Fruit fly (Drosophila melanogaster) whole organism, embryonic: Measurements from ENCODE around the gene CG6195.

Experiments
- Atf3 ChIP-seq: fragments of 200-800 bp; sonication (Bioruptor generic); optimal IDR thresholded peaks from 3 replicates; lab custom pipeline; 2016; ENCODE audit warnings: missing biosample characterization, missing genetic modification characterization
- B-H2 ChIP-seq: fragments of 200-800 bp; sonication (Bioruptor generic); optimal IDR thresholded peaks from 2 replicates; lab custom pipeline; 2018; ENCODE audit warnings: missing biosample characterization, mild to moderate bottlenecking, missing genetic modification characterization
- CG1024 ChIP-seq: fragments of 200-800 bp; sonication (Bioruptor generic); IDR thresholded peaks from 2 replicates; pipeline ENCODE4 v1.3.6; 2022; ENCODE audit warnings: missing biosample characterization, missing genetic modification characterization
- CG12236 ChIP-seq: fragments of 200-800 bp; sonication (Bioruptor generic); optimal IDR thresholded peaks from 2 replicates; lab custom pipeline; 2016; ENCODE audit warnings: missing biosample characterization, missing genetic modification characterization
- CG13296 ChIP-seq: fragments of 200-800 bp; sonication (Bioruptor generic); optimal IDR thresholded peaks from 3 replicates; lab custom pipeline; 2018; ENCODE audit warnings: missing biosample characterization, mild to moderate bottlenecking, missing genetic modification characterization
- CG14050 ChIP-seq: fragments of 200-800 bp; sonication (Bioruptor generic); IDR thresholded peaks from 3 replicates; pipeline ENCODE4 v1.3.6; 2022; ENCODE audit warnings: missing biosample characterization, missing genetic modification characterization
- CG17186 ChIP-seq: fragments of 200-800 bp; sonication (Bioruptor generic); optimal IDR thresholded peaks from 3 replicates; lab custom pipeline; 2017; ENCODE audit warnings: missing biosample characterization, missing genetic modification reagents, missing genetic modification characterization
- CG18764 ChIP-seq: fragments of 200-800 bp; sonication (Bioruptor generic); optimal IDR thresholded peaks from 3 replicates; lab custom pipeline; 2016; ENCODE audit warnings: missing biosample characterization, missing genetic modification characterization
- CG2889 ChIP-seq: fragments of 200-800 bp; sonication (Bioruptor generic); IDR thresholded peaks from 3 replicates; pipeline ENCODE4 v1.3.6; 2022; ENCODE audit warnings: missing biosample characterization, missing genetic modification characterization
- CG34422 ChIP-seq: fragments of 200-800 bp; sonication (Bioruptor generic); IDR thresholded peaks from 3 replicates; pipeline ENCODE4 v1.3.6; 2022; ENCODE audit warnings: missing biosample characterization, missing genetic modification characterization
- CG3838 ChIP-seq: fragments of 200-800 bp; sonication (Bioruptor generic); optimal IDR thresholded peaks from 3 replicates; lab custom pipeline; 2016; ENCODE audit warnings: missing biosample characterization, missing genetic modification characterization
- CG4404 ChIP-seq: fragments of 200-800 bp; sonication (Bioruptor generic); IDR thresholded peaks from 2 replicates; pipeline ENCODE4 v1.3.6; 2022; ENCODE audit warnings: missing biosample characterization, missing genetic modification characterization
- CG7839 ChIP-seq: fragments of 200-800 bp; sonication (Bioruptor generic); optimal IDR thresholded peaks from 3 replicates; lab custom pipeline; 2018; ENCODE audit warnings: missing biosample characterization, mild to moderate bottlenecking, missing genetic modification characterization, moderate library complexity
- CG7987 ChIP-seq: fragments of 200-800 bp; sonication (Bioruptor generic); optimal IDR thresholded peaks from 2 replicates; lab custom pipeline; 2018; ENCODE audit warnings: missing biosample characterization, mild to moderate bottlenecking, missing genetic modification characterization, moderate library complexity
- CG8281 ChIP-seq: fragments of 200-800 bp; sonication (Bioruptor generic); optimal IDR thresholded peaks from 2 replicates; lab custom pipeline; 2018; ENCODE audit warnings: missing biosample characterization, mild to moderate bottlenecking, missing genetic modification characterization, moderate library complexity
- CG9437 ChIP-seq: fragments of 200-800 bp; sonication (Bioruptor generic); optimal IDR thresholded peaks from 2 replicates; lab custom pipeline; 2018; ENCODE audit warnings: missing biosample characterization, mild to moderate bottlenecking, missing genetic modification characterization
- D19A ChIP-seq: fragments of 200-800 bp; optimal IDR thresholded peaks from 3 replicates; lab custom pipeline; 2019; ENCODE audit warnings: missing biosample characterization, mild to moderate bottlenecking, missing genetic modification characterization, moderate library complexity
- Doc3 ChIP-seq: fragments of 200-800 bp; sonication (Bioruptor generic); IDR thresholded peaks from 3 replicates; pipeline ENCODE4 v1.3.6; 2022; ENCODE audit warnings: missing biosample characterization, missing genetic modification characterization; ENCODE audit not compliant: partially characterized antibody
- Dp ChIP-seq: fragments of 200-800 bp; sonication (Bioruptor generic); optimal IDR thresholded peaks from 2 replicates; lab custom pipeline; 2018; ENCODE audit warnings: missing biosample characterization, mild to moderate bottlenecking, missing genetic modification characterization, moderate library complexity
- GATAe ChIP-seq: fragments of 200-800 bp; sonication (Bioruptor generic); conservative IDR thresholded peaks from 2 replicates; pipeline ENCODE4 v1.3.6; 2022; ENCODE audit warnings: missing biosample characterization, missing genetic modification characterization
- H2.0 ChIP-seq: fragments of 200-800 bp; sonication (Bioruptor generic); IDR thresholded peaks from 2 replicates; pipeline ENCODE4 v1.3.6; 2022; ENCODE audit warnings: missing biosample characterization, missing genetic modification characterization
- Hmr ChIP-seq: fragments of 200-800 bp; sonication (Bioruptor generic); optimal IDR thresholded peaks from 3 replicates; lab custom pipeline; 2017; ENCODE audit warnings: mild to moderate bottlenecking, missing biosample characterization, missing genetic modification reagents, missing genetic modification characterization
- Hr39 ChIP-seq: fragments of >200 bp; optimal IDR thresholded peaks from 2 replicates; lab custom pipeline; 2017
- Kr ChIP-seq: fragments of 200-800 bp; sonication (Bioruptor generic); optimal IDR thresholded peaks from 2 replicates; lab custom pipeline; 2017; ENCODE audit warnings: missing biosample characterization, mild to moderate bottlenecking, missing genetic modification characterization
- Lpt ChIP-seq: fragments of >200 bp; optimal IDR thresholded peaks from 2 replicates; lab custom pipeline; 2018; ENCODE audit warnings: missing biosample characterization, missing genetic modification characterization
- NfI ChIP-seq: fragments of 200-800 bp; sonication (Bioruptor generic); optimal IDR thresholded peaks from 3 replicates; lab custom pipeline; 2018; ENCODE audit warnings: missing biosample characterization, mild to moderate bottlenecking, missing genetic modification characterization, moderate library complexity
- Pdp1 ChIP-seq, 2 experiments: fragments of 200-800 bp; sonication (Bioruptor generic); optimal IDR thresholded peaks; 3 replicates each; lab custom pipeline; 2016; ENCODE audit warnings: missing biosample characterization in 2 of 2, missing genetic modification characterization in 2 of 2, mild to moderate bottlenecking in 1 of 2, moderate library complexity in 1 of 2
- Rx ChIP-seq: fragments of 200-800 bp; sonication (Bioruptor generic); IDR thresholded peaks from 2 replicates; pipeline ENCODE4 v1.3.6; 2022; ENCODE audit warnings: missing biosample characterization, missing genetic modification characterization
- Sox102F ChIP-seq: fragments of 200-800 bp; sonication (Bioruptor generic); optimal IDR thresholded peaks from 2 replicates; lab custom pipeline; 2018; ENCODE audit warnings: missing biosample characterization, mild to moderate bottlenecking, missing genetic modification characterization, moderate library complexity
- Sry-δ ChIP-seq: fragments of 200-800 bp; sonication (Bioruptor generic); optimal IDR thresholded peaks from 2 replicates; lab custom pipeline; 2016; ENCODE audit warnings: missing biosample characterization, missing genetic modification characterization
- Xrp1 ChIP-seq: fragments of 200-800 bp; sonication (Bioruptor generic); IDR thresholded peaks from 2 replicates; pipeline ENCODE4 v1.3.6; 2022; ENCODE audit warnings: missing biosample characterization, missing genetic modification characterization
- chif ChIP-seq, 2 experiments: fragments of 200-800 bp; sonication (Bioruptor generic); optimal IDR thresholded peaks; 3 replicates each; lab custom pipeline; 2016; ENCODE audit warnings: missing biosample characterization in 2 of 2, missing genetic modification characterization in 2 of 2
- cwo ChIP-seq: fragments of 200-800 bp; sonication (Bioruptor generic); optimal IDR thresholded peaks from 3 replicates; lab custom pipeline; 2017; ENCODE audit warnings: missing biosample characterization, missing genetic modification characterization, mild to moderate bottlenecking, moderate library complexity, missing genetic modification reagents
- da ChIP-seq: fragments of 200-800 bp; sonication (Bioruptor generic); optimal IDR thresholded peaks from 2 replicates; lab custom pipeline; 2016; ENCODE audit warnings: missing biosample characterization, missing genetic modification characterization
- ewg ChIP-seq: fragments of 200-800 bp; sonication (Bioruptor generic); optimal IDR thresholded peaks from 3 replicates; lab custom pipeline; 2017; ENCODE audit warnings: mild to moderate bottlenecking, missing biosample characterization, missing genetic modification reagents, missing genetic modification characterization
- exex ChIP-seq: fragments of 200-800 bp; sonication (Bioruptor generic); optimal IDR thresholded peaks from 4 replicates; lab custom pipeline; 2018; ENCODE audit warnings: missing biosample characterization, mild to moderate bottlenecking, missing genetic modification characterization, moderate library complexity
- her ChIP-seq: fragments of 200-800 bp; sonication (Bioruptor generic); optimal IDR thresholded peaks from 2 replicates; lab custom pipeline; 2016; ENCODE audit warnings: missing biosample characterization, missing genetic modification characterization
- maf-S ChIP-seq: fragments of 200-800 bp; sonication (Bioruptor generic); optimal IDR thresholded peaks from 2 replicates; lab custom pipeline; 2016; ENCODE audit warnings: missing biosample characterization, missing genetic modification characterization
- nerfin-2 ChIP-seq: fragments of 200-800 bp; sonication (Bioruptor generic); IDR thresholded peaks from 2 replicates; pipeline ENCODE4 v1.3.6; 2022; ENCODE audit warnings: missing biosample characterization, missing genetic modification characterization; ENCODE audit not compliant: partially characterized antibody
- peb ChIP-seq: fragments of 200-800 bp; sonication (Bioruptor generic); IDR thresholded peaks from 2 replicates; pipeline ENCODE4 v1.3.6; 2022; ENCODE audit warnings: missing biosample characterization, missing genetic modification characterization
- row ChIP-seq: fragments of 200-800 bp; sonication (Bioruptor generic); IDR thresholded peaks from 3 replicates; pipeline ENCODE4 v1.3.6; 2022; ENCODE audit warnings: missing biosample characterization, missing genetic modification characterization
- run ChIP-seq: fragments of 200-800 bp; sonication (Bioruptor generic); optimal IDR thresholded peaks from 3 replicates; lab custom pipeline; 2018; ENCODE audit warnings: missing biosample characterization, mild to moderate bottlenecking, missing genetic modification characterization
- scrt ChIP-seq: fragments of 200-800 bp; sonication (Bioruptor generic); optimal IDR thresholded peaks from 2 replicates; lab custom pipeline; 2018; ENCODE audit warnings: missing biosample characterization, mild to moderate bottlenecking, missing genetic modification characterization, moderate library complexity
- sens ChIP-seq: fragments of 200-800 bp; sonication (Bioruptor generic); peaks from one replicate; lab custom pipeline; 2016; ENCODE audit warnings: missing biosample characterization, missing genetic modification characterization
- sisA ChIP-seq: fragments of 200-800 bp; sonication (Bioruptor generic); IDR thresholded peaks from 2 replicates; pipeline ENCODE4 v1.3.6; 2022; ENCODE audit warnings: missing biosample characterization, missing genetic modification characterization
- sna ChIP-seq: fragments of 200-800 bp; sonication (Bioruptor generic); IDR thresholded peaks from 2 replicates; pipeline ENCODE4 v1.3.6; 2022; ENCODE audit warnings: missing biosample characterization, missing genetic modification characterization; ENCODE audit not compliant: partially characterized antibody
- tna ChIP-seq: fragments of 200-800 bp; sonication (Bioruptor generic); IDR thresholded peaks from 2 replicates; pipeline ENCODE4 v1.3.6; 2022; ENCODE audit warnings: missing biosample characterization, missing genetic modification characterization; ENCODE audit not compliant: partially characterized antibody
- vfl ChIP-seq: fragments of 200-800 bp; sonication (Bioruptor generic); optimal IDR thresholded peaks from 2 replicates; lab custom pipeline; 2016; ENCODE audit warnings: missing biosample characterization, missing genetic modification characterization
- vvl ChIP-seq: fragments of 200-800 bp; sonication (Bioruptor generic); IDR thresholded peaks from 2 replicates; pipeline ENCODE4 v1.3.6; 2022; ENCODE audit warnings: missing biosample characterization, missing genetic modification characterization
- zen ChIP-seq: fragments of 200-800 bp; sonication (Bioruptor generic); optimal IDR thresholded peaks from 3 replicates; lab custom pipeline; 2018; ENCODE audit warnings: missing biosample characterization, mild to moderate bottlenecking, missing genetic modification characterization, moderate library complexity

Gene CG6195

dm6 chr3R:19648289-19648916, at the start of gene CG6195, which contains the start of gene CG31220 (continued):
- no peak for TF ChIP-seq GATAe (GFP tag; lab: Robert Waterston, UW)
- TF ChIP-seq ewg: peak; percentile 40
- TF ChIP-seq D19A (tag; lab: Kevin White, UChicago): no peak
- TF ChIP-seq row (GFP tag; lab: Robert Waterston, UW): no peak
- TF ChIP-seq B-H2 (GFP tag; lab: Kevin White, UChicago): no peak
- no peak for TF ChIP-seq nerfin-2 (GFP tag; lab: Robert Waterston, UW)
- no peak for TF ChIP-seq Atf3 (GFP tag; lab: Kevin White, UChicago)
- no peak for TF ChIP-seq vfl (GFP tag; lab: Kevin White, UChicago)
- no peak for TF ChIP-seq Kr (GFP tag; lab: Kevin White, UChicago)
- TF ChIP-seq sisA (GFP tag; lab: Robert Waterston, UW): no peak
- TF ChIP-seq Doc3 (GFP tag; lab: Robert Waterston, UW): no peak
- TF ChIP-seq CG9437 (GFP tag; lab: Kevin White, UChicago): peak; percentile 10
- no peak for TF ChIP-seq Rx (GFP tag; lab: Robert Waterston, UW)
- TF ChIP-seq H2.0: peak; percentile 44; the same call in 1 of the 2 replicates
- no peak for TF ChIP-seq CG2889 (GFP tag; lab: Robert Waterston, UW)
- TF ChIP-seq da (GFP tag; lab: Kevin White, UChicago): no peak
- TF ChIP-seq run (tag; lab: Kevin White, UChicago): no peak
- no peak for TF ChIP-seq maf-S (GFP tag; lab: Kevin White, UChicago)
- TF ChIP-seq Lpt: no peak
- TF ChIP-seq Dp (GFP tag; lab: Kevin White, UChicago): peak; percentile 42
- no peak for TF ChIP-seq CG18764 (GFP tag; lab: Kevin White, UChicago)
- TF ChIP-seq CG17186 (GFP tag; lab: Kevin White, UChicago): peak; percentile 14
- peak; percentile 64 for TF ChIP-seq vvl (GFP tag; lab: Robert Waterston, UW)
- peak; percentile 37 for TF ChIP-seq Sox102F
- no peak for TF ChIP-seq CG3838 (GFP tag; lab: Kevin White, UChicago)
- peak; percentile 44 for TF ChIP-seq her (GFP tag; lab: Kevin White, UChicago)
- no peak for TF ChIP-seq cwo
- no peak for TF ChIP-seq Hr39 (lab: Kevin White, UChicago)
- TF ChIP-seq CG13296 (GFP tag; lab: Kevin White, UChicago): no peak
- TF ChIP-seq NfI: peak; percentile 23
- TF ChIP-seq exex (tag; lab: Kevin White, UChicago): no peak
- TF ChIP-seq zen (tag; lab: Kevin White, UChicago): no peak
- TF ChIP-seq Pdp1 (GFP tag; optimal IDR thresholded peaks at IDR 0.05; lab: Kevin White, UChicago): peak; percentile 12 to 65
- TF ChIP-seq Hmr (GFP tag; lab: Kevin White, UChicago): peak; percentile 42
- no peak for TF ChIP-seq CG12236
- 0 out of 2 replicates have a peak, but pooled peaks have one; percentile 11 for TF ChIP-seq sna (GFP tag; lab: Robert Waterston, UW)
- no peak for TF ChIP-seq CG14050
- peak; percentile 23 for TF ChIP-seq CG7839 (tag; lab: Kevin White, UChicago)
- peak; percentile 0 for TF ChIP-seq Sry-δ (GFP tag; lab: Kevin White, UChicago)
- TF ChIP-seq Xrp1: no peak
- peak; percentile 86 for TF ChIP-seq sens (GFP tag; lab: Kevin White, UChicago)
- no peak for TF ChIP-seq tna
- peak; percentile 14 to 35 for TF ChIP-seq chif (GFP tag; optimal IDR thresholded peaks at IDR 0.05; lab: Kevin White, UChicago)
- no peak for TF ChIP-seq scrt (GFP tag; lab: Kevin White, UChicago)
- no peak for TF ChIP-seq CG1024 (GFP tag; lab: Robert Waterston, UW)
- no peak for TF ChIP-seq peb (GFP tag; lab: Robert Waterston, UW)
- no peak for TF ChIP-seq CG7987 (GFP tag; lab: Kevin White, UChicago)
- no peak for TF ChIP-seq CG4404 (GFP tag; lab: Robert Waterston, UW)
- no peak; the same call in 2 of the 3 replicates for TF ChIP-seq CG34422
- no peak for TF ChIP-seq CG8281
